Worm (Caenorhabditis elegans) whole organism, L1 larva: ENCODE data around the gene Y55D9A.2.

Experiments used
- C16A3.4 ChIP-seq: fragments of 150-350 bp; optimal IDR thresholded peaks from 2 replicates; lab custom pipeline; 2014; ENCODE audit warnings: missing biosample characterization, missing genetic modification characterization
- aha-1 ChIP-seq: fragments of 150-350 bp; optimal IDR thresholded peaks from 2 replicates; lab custom pipeline; 2014; ENCODE audit warnings: missing biosample characterization, missing genetic modification characterization
- aly-2 ChIP-seq: fragments of 150-350 bp; optimal IDR thresholded peaks from 2 replicates; lab custom pipeline; 2014; ENCODE audit warnings: missing biosample characterization, missing genetic modification characterization
- ama-1 ChIP-seq: fragments of 150-350 bp; optimal IDR thresholded peaks from 2 replicates; lab custom pipeline; 2014
- ceh-8 ChIP-seq: fragments of 200-800 bp; sonication (Bioruptor generic); optimal IDR thresholded peaks from 2 replicates; lab custom pipeline; 2018; ENCODE audit warnings: mild to moderate bottlenecking, missing genetic modification characterization, moderate library complexity, missing compliant biosample characterization
- ceh-82 ChIP-seq, 3 experiments: fragments of 150-350 bp in 1 of 3; sonication (generic microtip) in 2 of 3; optimal IDR thresholded peaks; 2 replicates each; lab custom pipeline; 2014 to 2017; ENCODE audit warnings: missing biosample characterization in 3 of 3, missing genetic modification characterization in 3 of 3
- ces-1 ChIP-seq: fragments of 150-350 bp; optimal IDR thresholded peaks from 2 replicates; lab custom pipeline; 2014; ENCODE audit warnings: missing biosample characterization, missing genetic modification reagents, missing genetic modification characterization
- dsc-1 ChIP-seq: sonication (generic microtip); optimal IDR thresholded peaks from 2 replicates; lab custom pipeline; 2016; ENCODE audit warnings: mild to moderate bottlenecking, missing genetic modification characterization, missing compliant biosample characterization
- efl-1 ChIP-seq, 4 experiments: fragments of 150-350 bp; optimal IDR thresholded peaks in 3 of 4; peaks in 1 of 4; 1 replicate in 1 of 4; 2 replicates in 3 of 4; lab custom pipeline; 2014; ENCODE audit warnings: missing biosample characterization in 2 of 4, missing genetic modification characterization in 2 of 4, missing genetic modification reagents in 2 of 4
- egl-13 ChIP-seq: sonication (generic microtip); optimal IDR thresholded peaks from 2 replicates; lab custom pipeline; 2016; ENCODE audit warnings: missing genotype, missing genetic modification reagents, missing genetic modification characterization, missing compliant biosample characterization
- ets-5 ChIP-seq: fragments of 200-800 bp; sonication (Bioruptor generic); IDR thresholded peaks from 2 replicates; pipeline ENCODE4 v1.3.6; 2022; ENCODE audit warnings: missing genetic modification characterization, missing compliant biosample characterization
- fkh-4 ChIP-seq: sonication (generic microtip); optimal IDR thresholded peaks from 2 replicates; lab custom pipeline; 2016; ENCODE audit warnings: missing compliant biosample characterization, missing genetic modification characterization, borderline replicate concordance
- fkh-8 ChIP-seq: sonication (generic microtip); optimal IDR thresholded peaks from 2 replicates; lab custom pipeline; 2016; ENCODE audit warnings: mild to moderate bottlenecking, missing genetic modification characterization, missing compliant biosample characterization
- fos-1 ChIP-seq: fragments of 150-350 bp; optimal IDR thresholded peaks from 2 replicates; lab custom pipeline; 2014; ENCODE audit warnings: missing biosample characterization, missing genetic modification characterization
- hpl-2 ChIP-seq: fragments of 150-350 bp; optimal IDR thresholded peaks from 2 replicates; lab custom pipeline; 2014; ENCODE audit warnings: missing biosample characterization, missing genetic modification reagents, missing genetic modification characterization
- irx-1 ChIP-seq: sonication (generic microtip); optimal IDR thresholded peaks from 2 replicates; lab custom pipeline; 2016; ENCODE audit warnings: missing genetic modification characterization, missing compliant biosample characterization
- lin-14 ChIP-seq: fragments of 200-800 bp; sonication (Bioruptor generic); optimal IDR thresholded peaks from 2 replicates; lab custom pipeline; 2018; ENCODE audit warnings: mild to moderate bottlenecking, missing genetic modification characterization, moderate library complexity, missing compliant biosample characterization
- lin-35 ChIP-seq, 2 experiments: fragments of 150-350 bp; optimal IDR thresholded peaks; 2 replicates each; lab custom pipeline; 2014; ENCODE audit warnings: missing biosample characterization in 2 of 2, missing genetic modification characterization in 2 of 2, missing genetic modification reagents in 2 of 2
- lin-39 ChIP-seq: fragments of 150-350 bp; optimal IDR thresholded peaks from 2 replicates; lab custom pipeline; 2014; ENCODE audit warnings: missing biosample characterization, missing genetic modification reagents, missing genetic modification characterization
- lsy-2 ChIP-seq, 2 experiments: fragments of 150-350 bp; optimal IDR thresholded peaks; 2 replicates each; lab custom pipeline; 2014; ENCODE audit warnings: missing biosample characterization in 2 of 2, missing genetic modification characterization in 2 of 2
- mdl-1 ChIP-seq, 2 experiments: fragments of 150-350 bp; optimal IDR thresholded peaks; 2 replicates each; lab custom pipeline; 2014 to 2017; ENCODE audit warnings: missing biosample characterization in 2 of 2, missing genetic modification characterization in 2 of 2, inconsistent platforms in 1 of 2
- mef-2 ChIP-seq: fragments of 150-350 bp; optimal IDR thresholded peaks from 2 replicates; lab custom pipeline; 2014; ENCODE audit warnings: missing biosample characterization, missing genetic modification characterization
- nhr-11 ChIP-seq: fragments of 150-350 bp; optimal IDR thresholded peaks from 2 replicates; lab custom pipeline; 2014; ENCODE audit warnings: missing biosample characterization, missing genetic modification characterization
- nhr-19 ChIP-seq: fragments of 200-800 bp; sonication (Bioruptor generic); conservative IDR thresholded peaks from 2 replicates; pipeline ENCODE4 v1.3.6; 2022; ENCODE audit warnings: missing genetic modification characterization, missing compliant biosample characterization
- nhr-20 ChIP-seq: sonication (generic microtip); optimal IDR thresholded peaks from 2 replicates; lab custom pipeline; 2016; ENCODE audit warnings: mild to moderate bottlenecking, missing genetic modification characterization, missing compliant biosample characterization
- nhr-237 ChIP-seq: fragments of 150-350 bp; optimal IDR thresholded peaks from 2 replicates; lab custom pipeline; 2014; ENCODE audit warnings: missing biosample characterization, missing genetic modification characterization
- nhr-28 ChIP-seq: fragments of 150-350 bp; optimal IDR thresholded peaks from 2 replicates; lab custom pipeline; 2014; ENCODE audit warnings: missing biosample characterization, missing genetic modification characterization
- nhr-47 ChIP-seq: sonication (generic microtip); optimal IDR thresholded peaks from 2 replicates; lab custom pipeline; 2016; ENCODE audit warnings: mild to moderate bottlenecking, missing genetic modification characterization, moderate library complexity, missing compliant biosample characterization
- pag-3 ChIP-seq: sonication (generic microtip); optimal IDR thresholded peaks from 2 replicates; lab custom pipeline; 2017; ENCODE audit warnings: missing genetic modification characterization, mild to moderate bottlenecking, missing compliant biosample characterization, antibody characterized with exemption, borderline replicate concordance; ENCODE audit not compliant: insufficient read depth
- pqm-1 ChIP-seq: sonication (generic microtip); optimal IDR thresholded peaks from 3 replicates; lab custom pipeline; 2017; ENCODE audit warnings: missing biosample characterization, missing genetic modification characterization
- rnt-1 ChIP-seq: sonication (generic microtip); optimal IDR thresholded peaks from 2 replicates; lab custom pipeline; 2016; ENCODE audit warnings: mild to moderate bottlenecking, missing genetic modification characterization, moderate library complexity, missing compliant biosample characterization
- skn-1 ChIP-seq: fragments of 150-350 bp; optimal IDR thresholded peaks from 2 replicates; lab custom pipeline; 2014; ENCODE audit warnings: missing biosample characterization, missing genetic modification characterization
- snpc-4 ChIP-seq: fragments of 150-350 bp; optimal IDR thresholded peaks from 2 replicates; lab custom pipeline; 2014; ENCODE audit warnings: missing biosample characterization, missing genetic modification characterization
- snu-23 ChIP-seq: sonication (generic microtip); optimal IDR thresholded peaks from 2 replicates; lab custom pipeline; 2016; ENCODE audit warnings: missing genetic modification characterization, missing compliant biosample characterization
- sox-4 ChIP-seq: sonication (generic microtip); optimal IDR thresholded peaks from 2 replicates; lab custom pipeline; 2016; ENCODE audit warnings: missing genetic modification characterization, missing compliant biosample characterization
- sptf-1 ChIP-seq: fragments of 150-350 bp; optimal IDR thresholded peaks from 2 replicates; lab custom pipeline; 2014; ENCODE audit warnings: missing biosample characterization, missing genetic modification characterization
- tbx-2 ChIP-seq: sonication (generic microtip); optimal IDR thresholded peaks from 2 replicates; lab custom pipeline; 2016; ENCODE audit warnings: missing genetic modification characterization, missing compliant biosample characterization
- unc-130 ChIP-seq: fragments of 150-350 bp; optimal IDR thresholded peaks from 2 replicates; lab custom pipeline; 2017; ENCODE audit warnings: missing biosample characterization, missing genetic modification characterization, inconsistent platforms
- unc-62 ChIP-seq: fragments of 150-350 bp; optimal IDR thresholded peaks from 2 replicates; lab custom pipeline; 2014; ENCODE audit warnings: missing biosample characterization, missing genetic modification reagents, missing genetic modification characterization
- unc-98 ChIP-seq: fragments of 200-800 bp; sonication (Bioruptor generic); IDR thresholded peaks from 2 replicates; pipeline ENCODE4 v1.3.6; 2022; ENCODE audit warnings: missing genetic modification characterization, missing compliant biosample characterization
- xbp-1 ChIP-seq: sonication (generic microtip); optimal IDR thresholded peaks from 2 replicates; lab custom pipeline; 2016; ENCODE audit warnings: missing genetic modification characterization, missing compliant biosample characterization
- zag-1 ChIP-seq: fragments of 150-350 bp; optimal IDR thresholded peaks from 2 replicates; lab custom pipeline; 2014; ENCODE audit warnings: missing biosample characterization, missing genetic modification characterization
- ztf-11 ChIP-seq, 2 experiments: sonication (generic microtip); optimal IDR thresholded peaks; 2 replicates each; lab custom pipeline; 2016 to 2017; ENCODE audit warnings: missing genetic modification characterization in 2 of 2, missing biosample characterization in 1 of 2, missing compliant biosample characterization in 1 of 2

The Y55D9A.2 gene

DNA sequence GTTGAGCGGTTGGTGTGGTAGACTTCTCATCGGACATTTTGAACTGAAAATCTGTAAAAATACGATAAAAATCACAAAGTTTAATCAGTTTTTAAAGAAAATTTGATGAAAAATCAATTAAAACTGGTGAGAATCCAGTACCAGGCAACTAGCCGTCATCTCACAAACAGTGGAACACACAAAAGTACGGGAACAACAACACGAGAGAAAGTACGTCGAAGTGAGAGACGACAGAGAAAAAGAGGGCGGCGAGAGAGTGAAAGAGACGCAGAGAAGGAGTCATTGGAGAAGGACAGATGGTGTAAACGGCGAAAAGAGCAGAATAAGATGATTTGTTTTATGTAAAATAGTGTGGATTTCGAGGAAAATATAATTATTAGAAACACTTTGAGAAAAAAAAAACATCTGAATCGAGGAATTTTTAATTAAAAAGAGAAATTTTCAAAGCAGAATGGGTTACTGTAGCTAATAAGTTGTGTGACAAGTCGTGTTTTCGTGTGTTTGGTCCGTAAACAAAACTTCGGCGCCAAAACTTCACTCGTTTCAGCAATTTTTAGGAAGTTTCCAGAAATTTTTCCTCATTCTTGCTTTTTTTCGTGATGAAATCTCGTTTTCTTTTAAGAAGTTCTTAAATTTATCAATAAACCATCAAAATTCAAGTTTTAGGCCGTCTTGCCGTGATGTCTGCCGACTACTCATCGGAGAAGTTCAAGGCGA, 37.9 kb downstream of the Y55D9A.2 start, which contains the start of the genes hsb-1 and let-99 (continued):
- TF ChIP-seq fkh-8 (tag; lab: Kevin White, UChicago), result no peak

DNA sequence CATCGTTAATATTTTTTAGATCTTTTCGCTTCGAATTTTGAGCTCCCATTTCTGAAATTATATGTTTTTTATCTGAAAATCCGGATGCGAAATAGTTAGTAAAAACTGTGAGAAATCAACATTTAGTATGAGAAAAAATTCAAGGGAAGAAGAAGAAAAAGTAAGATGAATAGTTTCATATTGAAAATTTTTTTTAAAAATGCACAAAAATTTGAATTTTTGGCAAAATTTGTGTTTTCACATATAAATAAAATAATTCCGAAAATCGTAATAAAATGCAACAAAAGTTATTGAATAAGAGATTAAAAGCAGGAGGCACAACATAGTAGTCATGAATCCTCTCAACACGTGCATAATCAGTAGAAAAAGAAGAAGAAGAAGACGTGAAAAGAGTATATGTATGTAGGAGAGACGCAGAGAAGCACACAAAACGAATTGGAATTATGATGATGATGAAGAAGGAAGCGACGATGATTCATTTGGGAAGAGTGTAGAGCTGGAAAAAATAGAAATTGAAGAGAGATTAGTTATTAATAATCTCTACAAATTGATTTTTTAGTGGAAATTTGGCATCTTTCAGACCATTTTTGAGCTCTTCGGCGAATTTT, 39.2 kb downstream of the Y55D9A.2 start, which contains the start of gene eak-7:
Gene eak-7, minus strand, starts transcription at position 51 of the 608 bp plus-strand sequence.
- TF ChIP-seq mef-2 (tag; lab: Kevin White, UChicago), result no peak
- TF ChIP-seq lin-35 (GFP tag; optimal IDR thresholded peaks at IDR 0.05; lab: Kevin White, UChicago), result no peak
- TF ChIP-seq lin-14 (GFP tag; lab: Kevin White, UChicago), result peak; percentile 27
- no peak for TF ChIP-seq ces-1 (GFP tag; lab: Kevin White, UChicago)
- TF ChIP-seq irx-1 (tag; lab: Kevin White, UChicago), result no peak
- TF ChIP-seq dsc-1 (tag; lab: Kevin White, UChicago), result peak; percentile 86
- no peak for TF ChIP-seq nhr-20 (tag; lab: Kevin White, UChicago)
- TF ChIP-seq aha-1 (tag; lab: Kevin White, UChicago), result no peak
- TF ChIP-seq ama-1 (lab: Kevin White, UChicago), result no peak
- no peak for TF ChIP-seq skn-1 (tag; lab: Kevin White, UChicago)
- TF ChIP-seq efl-1 (optimal IDR thresholded peaks at IDR 0.05; lab: Kevin White, UChicago), result peak in 1 of 2 experiments; percentile 0
- TF ChIP-seq efl-1 (GFP tag; optimal IDR thresholded peaks at IDR 0.05 in 1 of 2; lab: Kevin White, UChicago), result peak in 1 of 2 experiments; percentile 68
- TF ChIP-seq nhr-237 (tag; lab: Kevin White, UChicago), result no peak
- no peak for TF ChIP-seq sptf-1
- no peak for TF ChIP-seq ets-5 (GFP tag; lab: Robert Waterston, UW)
- no peak for TF ChIP-seq rnt-1
- TF ChIP-seq nhr-19 (GFP tag; lab: Robert Waterston, UW), result no peak
- no peak for TF ChIP-seq nhr-11 (tag; lab: Kevin White, UChicago)
- TF ChIP-seq lin-39 (tag; lab: Kevin White, UChicago), result no peak
- TF ChIP-seq sox-4 (tag; lab: Kevin White, UChicago), result no peak
- TF ChIP-seq zag-1 (tag; lab: Kevin White, UChicago), result no peak
- peak; percentile 55 for TF ChIP-seq fkh-8 (tag; lab: Kevin White, UChicago)
- peak; percentile 27 for TF ChIP-seq snu-23 (GFP tag; lab: Kevin White, UChicago)
- TF ChIP-seq ceh-8 (GFP tag; lab: Kevin White, UChicago), result no peak
- peak; percentile 46 for TF ChIP-seq fos-1
- TF ChIP-seq pqm-1, result no peak
- no peak for TF ChIP-seq C16A3.4 (tag; lab: Kevin White, UChicago)
- TF ChIP-seq, all 84 proteins: peak for 6

DNA sequence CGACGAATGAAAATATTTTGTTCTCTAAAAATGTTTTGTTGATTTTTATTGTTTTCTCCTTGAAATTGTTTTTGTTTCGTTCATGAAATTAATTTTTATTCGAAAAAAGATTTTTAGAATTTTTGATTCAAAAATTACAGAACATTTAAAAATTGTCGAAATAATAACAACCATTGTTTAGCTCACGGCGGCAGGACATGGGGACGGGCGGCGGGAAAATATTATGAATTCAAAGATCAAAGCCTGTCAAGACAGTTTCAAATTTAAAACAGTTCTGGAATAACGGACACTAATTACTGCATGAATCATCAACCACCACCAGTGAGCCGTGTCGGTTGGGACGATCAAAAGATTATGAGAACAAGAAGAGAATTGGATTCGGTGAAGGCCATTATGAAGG, 44.7 kb downstream of the Y55D9A.2 start, which contains the start of gene snb-7:
Gene snb-7, plus strand, starts transcription at position 301 of the 400 bp plus-strand sequence.
- TF ChIP-seq ztf-11 (tag; optimal IDR thresholded peaks at IDR 0.05; lab: Kevin White, UChicago) (no peak), irx-1 (tag; lab: Kevin White, UChicago) (no peak), nhr-11 (tag; lab: Kevin White, UChicago) (no peak), unc-62 (GFP tag; lab: Kevin White, UChicago) (no peak), sptf-1 (no peak), nhr-28 (tag; lab: Kevin White, UChicago) (no peak)

DNA sequence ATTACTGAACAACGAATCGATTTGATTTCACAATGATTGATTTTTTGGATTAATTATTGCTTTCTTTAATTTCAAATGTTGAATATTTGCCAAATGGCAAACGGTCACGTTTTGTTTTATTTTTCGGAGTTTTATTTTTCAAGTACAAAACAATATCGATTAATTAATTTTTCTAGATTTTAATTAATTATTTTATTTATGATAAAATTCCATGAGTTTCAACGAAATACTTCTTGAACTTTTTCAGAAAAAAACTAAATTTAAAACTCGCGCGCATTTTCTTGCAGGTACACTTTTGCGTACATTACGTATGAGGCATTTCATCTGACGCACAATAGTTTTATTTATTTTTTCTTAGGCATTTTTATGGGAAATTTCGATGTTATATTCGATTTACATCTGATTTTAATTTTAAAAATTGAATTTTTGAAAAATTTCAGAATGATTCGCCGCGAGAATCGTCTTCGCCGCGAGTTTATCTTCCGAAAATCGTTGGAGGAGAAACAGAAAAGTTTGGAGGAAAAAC, 46.2 kb downstream of the Y55D9A.2 start, which contains the start of the genes ZK795.2 and ZK795.3:
Gene ZK795.2, minus strand, starts transcription at position 51 of the 526 bp plus-strand sequence.
Gene ZK795.3, plus strand, starts transcription at position 441 of the 526 bp plus-strand sequence.
- TF ChIP-seq ceh-82 (tag; optimal IDR thresholded peaks at IDR 0.05; lab: Kevin White, UChicago) (peak; percentile 64 to 74 (median 74)), mef-2 (tag; lab: Kevin White, UChicago) (no peak), pag-3 (tag; lab: Kevin White, UChicago) (no peak), fos-1 (peak; percentile 48), nhr-47 (tag; lab: Kevin White, UChicago) (peak; percentile 78), xbp-1 (peak; percentile 62), fkh-4 (no peak), aly-2 (tag; lab: Kevin White, UChicago) (peak; percentile 55), snpc-4 (tag; lab: Kevin White, UChicago) (peak; percentile 30), ceh-8 (GFP tag; lab: Kevin White, UChicago) (no peak), nhr-11 (tag; lab: Kevin White, UChicago) (peak; percentile 5), irx-1 (tag; lab: Kevin White, UChicago) (peak; percentile 56), hpl-2 (no peak), egl-13 (peak; percentile 10), mdl-1 (tag; optimal IDR thresholded peaks at IDR 0.05; lab: Kevin White, UChicago) (peak in 1 of 2 experiments; percentile 47), tbx-2 (tag; lab: Kevin White, UChicago) (peak; percentile 62), unc-98 (GFP tag; lab: Robert Waterston, UW) (no peak), rnt-1 (peak; percentile 73), lsy-2 (tag; optimal IDR thresholded peaks at IDR 0.05; lab: Kevin White, UChicago) (peak; percentile 86 to 87), unc-130 (peak; percentile 15)
